Worm (Caenorhabditis elegans) whole organism, young adult: ENCODE data around the gene grl-31.

Experiments
- B0019.2 ChIP-seq: fragments of 200-800 bp; sonication (Bioruptor generic); conservative IDR thresholded peaks from 2 replicates; pipeline ENCODE4 v1.3.6; 2022; ENCODE audit warnings: missing genetic modification reagents, missing genetic modification characterization, missing compliant biosample characterization
- B0035.1 ChIP-seq: sonication (generic microtip); optimal IDR thresholded peaks from 2 replicates; lab custom pipeline; 2016; ENCODE audit warnings: missing genetic modification characterization, mild to moderate bottlenecking, missing compliant biosample characterization, missing genotype, missing genetic modification reagents
- F22D6.2 ChIP-seq: sonication (generic microtip); optimal IDR thresholded peaks from 2 replicates; lab custom pipeline; 2016; ENCODE audit warnings: mild to moderate bottlenecking, missing genetic modification characterization, missing compliant biosample characterization
- F23B12.7 ChIP-seq: sonication (generic microtip); optimal IDR thresholded peaks from 2 replicates; lab custom pipeline; 2017; ENCODE audit warnings: missing genetic modification characterization, mild to moderate bottlenecking, missing compliant biosample characterization, antibody characterized with exemption, moderate library complexity; ENCODE audit not compliant: insufficient read depth
- F33H1.4 ChIP-seq: fragments of 200-800 bp; sonication (Bioruptor generic); IDR thresholded peaks from 2 replicates; pipeline ENCODE4 v1.3.6; 2022; ENCODE audit warnings: missing genetic modification reagents, missing genetic modification characterization, missing compliant biosample characterization
- F55B11.4 ChIP-seq: sonication (generic microtip); optimal IDR thresholded peaks from 2 replicates; lab custom pipeline; 2016; ENCODE audit warnings: missing compliant biosample characterization, missing genetic modification characterization, borderline replicate concordance; ENCODE audit not compliant: insufficient read depth
- F57A8.1 ChIP-seq: fragments of 200-800 bp; sonication (Bioruptor generic); optimal IDR thresholded peaks from 2 replicates; lab custom pipeline; 2018; ENCODE audit warnings: mild to moderate bottlenecking, missing genetic modification characterization, moderate library complexity, missing compliant biosample characterization
- ama-1 ChIP-seq, 3 experiments: fragments of 150-350 bp in 1 of 3; sonication (generic microtip) in 2 of 3; optimal IDR thresholded peaks; 2 replicates each; lab custom pipeline; 2014 to 2018; ENCODE audit warnings: missing biosample characterization in 2 of 3, missing genetic modification characterization in 2 of 3, missing genetic modification reagents in 2 of 3
- aptf-2 ChIP-seq: fragments of 200-800 bp; sonication (Bioruptor generic); conservative IDR thresholded peaks from 2 replicates; pipeline ENCODE4 v1.3.6; 2022; ENCODE audit warnings: missing genetic modification reagents, missing genetic modification characterization, missing compliant biosample characterization
- attf-3 ChIP-seq: fragments of 200-800 bp; sonication (Bioruptor generic); conservative IDR thresholded peaks from 2 replicates; pipeline ENCODE4 v1.3.6; 2022; ENCODE audit warnings: missing genetic modification reagents, missing genetic modification characterization, missing compliant biosample characterization
- attf-5 ChIP-seq: fragments of 200-800 bp; sonication (Bioruptor generic); optimal IDR thresholded peaks from 2 replicates; lab custom pipeline; 2018; ENCODE audit warnings: mild to moderate bottlenecking, missing genetic modification characterization, missing compliant biosample characterization
- cebp-1 ChIP-seq, 2 experiments: fragments of 200-800 bp in 1 of 2; sonication (Bioruptor generic) in 1 of 2; sonication (generic microtip) in 1 of 2; IDR thresholded peaks in 1 of 2; optimal IDR thresholded peaks in 1 of 2; 2 replicates each; pipeline versions ENCODE4 v1.3.6 to Lab custom; 2017 to 2022; ENCODE audit warnings: missing compliant biosample characterization in 2 of 2, missing genetic modification characterization in 2 of 2, mild to moderate bottlenecking in 1 of 2, missing genetic modification reagents in 1 of 2, moderate library complexity in 1 of 2
- die-1 ChIP-seq: sonication (generic microtip); optimal IDR thresholded peaks from 2 replicates; lab custom pipeline; 2016; ENCODE audit warnings: missing genotype, mild to moderate bottlenecking, missing genetic modification characterization, missing compliant biosample characterization
- dpl-1 ChIP-seq: fragments of 150-350 bp; optimal IDR thresholded peaks from 2 replicates; lab custom pipeline; 2014; ENCODE audit warnings: missing biosample characterization, missing genetic modification reagents, missing genetic modification characterization
- efl-1 ChIP-seq: fragments of 150-350 bp; optimal IDR thresholded peaks from 2 replicates; lab custom pipeline; 2014; ENCODE audit warnings: missing biosample characterization, missing genetic modification reagents, missing genetic modification characterization
- egl-18 ChIP-seq: fragments of 200-800 bp; sonication (Bioruptor generic); IDR thresholded peaks from 2 replicates; pipeline ENCODE4 v1.3.6; 2022; ENCODE audit warnings: missing genetic modification reagents, missing genetic modification characterization, missing compliant biosample characterization
- egrh-3 ChIP-seq: fragments of 200-800 bp; sonication (Bioruptor generic); IDR thresholded peaks from 2 replicates; pipeline ENCODE4 v1.3.6; 2022; ENCODE audit warnings: missing genetic modification reagents, missing genetic modification characterization, missing compliant biosample characterization
- ekl-4 ChIP-seq: fragments of 200-800 bp; sonication (Bioruptor generic); IDR thresholded peaks from 2 replicates; pipeline ENCODE4 v1.3.6; 2022; ENCODE audit warnings: missing genetic modification reagents, missing genetic modification characterization, missing compliant biosample characterization
- hlh-26 ChIP-seq: fragments of 200-800 bp; sonication (Bioruptor generic); conservative IDR thresholded peaks from 2 replicates; pipeline ENCODE4 v1.3.6; 2022; ENCODE audit warnings: missing genetic modification reagents, missing genetic modification characterization, missing compliant biosample characterization
- hmg-1.2 ChIP-seq: fragments of 200-800 bp; sonication (Bioruptor generic); IDR thresholded peaks from 2 replicates; pipeline ENCODE4 v1.3.6; 2022; ENCODE audit warnings: missing genetic modification reagents, missing genetic modification characterization, missing compliant biosample characterization
- lag-1 ChIP-seq: fragments of 200-800 bp; sonication (Bioruptor generic); IDR thresholded peaks from 2 replicates; pipeline ENCODE4 v1.3.6; 2022; ENCODE audit warnings: missing genetic modification reagents, missing genetic modification characterization, missing compliant biosample characterization
- lin-35 ChIP-seq, 3 experiments: fragments of 150-350 bp in 2 of 3; sonication (generic microtip) in 1 of 3; optimal IDR thresholded peaks; 2 replicates each; lab custom pipeline; 2014 to 2018; ENCODE audit warnings: missing biosample characterization in 3 of 3, missing genetic modification characterization in 3 of 3, missing genetic modification reagents in 3 of 3
- lin-54 ChIP-seq: fragments of 200-800 bp; sonication (Bioruptor generic); optimal IDR thresholded peaks from 2 replicates; lab custom pipeline; 2018; ENCODE audit warnings: mild to moderate bottlenecking, missing genetic modification characterization, missing compliant biosample characterization
- lsl-1 ChIP-seq: fragments of 200-800 bp; sonication (Bioruptor generic); optimal IDR thresholded peaks from 2 replicates; lab custom pipeline; 2018; ENCODE audit warnings: mild to moderate bottlenecking, missing genetic modification characterization, moderate library complexity, missing compliant biosample characterization
- madf-10 ChIP-seq: sonication (generic microtip); optimal IDR thresholded peaks from 2 replicates; lab custom pipeline; 2016; ENCODE audit warnings: mild to moderate bottlenecking, missing genetic modification characterization, missing compliant biosample characterization
- madf-6 ChIP-seq: fragments of 200-800 bp; sonication (Bioruptor generic); IDR thresholded peaks from 2 replicates; pipeline ENCODE4 v1.3.6; 2022; ENCODE audit warnings: missing genetic modification reagents, missing genetic modification characterization, missing compliant biosample characterization
- mcd-1 ChIP-seq: fragments of 200-800 bp; sonication (Bioruptor generic); IDR thresholded peaks from 2 replicates; pipeline ENCODE4 v1.3.6; 2022; ENCODE audit warnings: missing genetic modification reagents, missing genetic modification characterization, missing compliant biosample characterization
- mel-28 ChIP-seq: sonication (generic microtip); optimal IDR thresholded peaks from 2 replicates; lab custom pipeline; 2016; ENCODE audit warnings: borderline replicate concordance, mild to moderate bottlenecking, missing genetic modification characterization, missing compliant biosample characterization
- nfya-2 ChIP-seq: fragments of 200-800 bp; sonication (Bioruptor generic); IDR thresholded peaks from 2 replicates; pipeline ENCODE4 v1.3.6; 2022; ENCODE audit warnings: missing genetic modification reagents, missing genetic modification characterization, missing compliant biosample characterization
- nfyb-1 ChIP-seq: fragments of 200-800 bp; sonication (Bioruptor generic); IDR thresholded peaks from 2 replicates; pipeline ENCODE4 v1.3.6; 2022; ENCODE audit warnings: missing genetic modification reagents, missing genetic modification characterization, missing compliant biosample characterization
- pbrm-1 ChIP-seq: fragments of 200-800 bp; sonication (Bioruptor generic); IDR thresholded peaks from 2 replicates; pipeline ENCODE4 v1.3.6; 2022; ENCODE audit warnings: missing genetic modification reagents, missing genetic modification characterization, missing compliant biosample characterization
- rcor-1 ChIP-seq: fragments of 200-800 bp; sonication (Bioruptor generic); IDR thresholded peaks from 2 replicates; pipeline ENCODE4 v1.3.6; 2022; ENCODE audit warnings: missing genetic modification reagents, missing genetic modification characterization, missing compliant biosample characterization
- sdz-38 ChIP-seq: sonication (generic microtip); optimal IDR thresholded peaks from 2 replicates; lab custom pipeline; 2016; ENCODE audit warnings: missing genotype, missing genetic modification characterization, missing compliant biosample characterization
- sea-2 ChIP-seq: fragments of 200-800 bp; sonication (Bioruptor generic); IDR thresholded peaks from 2 replicates; pipeline ENCODE4 v1.3.6; 2022; ENCODE audit warnings: missing genetic modification characterization, missing compliant biosample characterization
- snpc-1.1 ChIP-seq: sonication (generic microtip); optimal IDR thresholded peaks from 2 replicates; lab custom pipeline; 2017; ENCODE audit warnings: missing genetic modification characterization, mild to moderate bottlenecking, missing compliant biosample characterization, antibody characterized with exemption, moderate library complexity, missing genotype, missing genetic modification reagents; ENCODE audit not compliant: insufficient read depth
- snpc-1.3 ChIP-seq: sonication (generic microtip); optimal IDR thresholded peaks from 2 replicates; lab custom pipeline; 2017; ENCODE audit warnings: missing genetic modification characterization, mild to moderate bottlenecking, missing compliant biosample characterization, antibody characterized with exemption, moderate library complexity, missing genotype, missing genetic modification reagents; ENCODE audit not compliant: insufficient read depth
- unc-62 ChIP-seq: fragments of 150-350 bp; optimal IDR thresholded peaks from 2 replicates; lab custom pipeline; 2014; ENCODE audit warnings: missing biosample characterization, missing genetic modification reagents, missing genetic modification characterization
- ztf-25 ChIP-seq: fragments of 200-800 bp; sonication (Bioruptor generic); IDR thresholded peaks from 2 replicates; pipeline ENCODE4 v1.3.6; 2022; ENCODE audit warnings: missing genetic modification reagents, missing genetic modification characterization, missing compliant biosample characterization
- ztf-6 ChIP-seq: fragments of 200-800 bp; sonication (Bioruptor generic); IDR thresholded peaks from 2 replicates; pipeline ENCODE4 v1.3.6; 2022; ENCODE audit warnings: missing genetic modification reagents, missing genetic modification characterization, missing compliant biosample characterization

Gene grl-31

ce11 chrV:3587633-3588032 lies 30.1 kb upstream of the grl-31 start:
- TF ChIP-seq madf-10 (tag; lab: Kevin White, UChicago) (peak; percentile 10), ztf-25 (GFP tag; lab: Robert Waterston, UW) (no peak), attf-3 (GFP tag; lab: Robert Waterston, UW) (0 out of 2 replicates have a peak, but pooled peaks have one; percentile 29), F23B12.7 (tag; lab: Kevin White, UChicago) (no peak), hmg-1.2 (GFP tag; lab: Robert Waterston, UW) (0 out of 2 replicates have a peak, but pooled peaks have one; percentile 11), egrh-3 (GFP tag; lab: Robert Waterston, UW) (peak; percentile 9; the same call in 1 of the 2 replicates), mcd-1 (peak; percentile 53), cebp-1 (GFP tag; IDR thresholded peaks at IDR 0.05; lab: Robert Waterston, UW) (peak; percentile 88), cebp-1 (tag; optimal IDR thresholded peaks at IDR 0.05; lab: Kevin White, UChicago) (peak; percentile 98), attf-5 (GFP tag; lab: Kevin White, UChicago) (peak; percentile 17), efl-1 (GFP tag; lab: Kevin White, UChicago) (no peak), madf-6 (GFP tag; lab: Robert Waterston, UW) (no peak; the same call in 1 of the 2 replicates), F57A8.1 (GFP tag; lab: Kevin White, UChicago) (no peak), nfya-2 (GFP tag; lab: Robert Waterston, UW) (no peak), F22D6.2 (tag; lab: Kevin White, UChicago) (no peak), lin-54 (GFP tag; lab: Kevin White, UChicago) (peak; percentile 12), rcor-1 (0 out of 2 replicates have a peak, but pooled peaks have one; percentile 17), snpc-1.3 (tag; lab: Kevin White, UChicago) (peak; percentile 39)
- TF ChIP-seq, all 124 proteins: peak for 10

- 0 out of 2 replicates have a peak, but pooled peaks have one; percentile 20 for TF ChIP-seq ekl-4 (GFP tag; lab: Robert Waterston, UW)
- peak; percentile 19; the same call in 1 of the 2 replicates for TF ChIP-seq F33H1.4 (GFP tag; lab: Robert Waterston, UW)
- peak; percentile 91 for TF ChIP-seq hmg-1.2 (GFP tag; lab: Robert Waterston, UW)
- no peak for TF ChIP-seq F55B11.4 (tag; lab: Kevin White, UChicago)
- peak; percentile 9; the same call in 1 of the 2 replicates for TF ChIP-seq madf-6 (GFP tag; lab: Robert Waterston, UW)
- no peak for TF ChIP-seq unc-62 (GFP tag; lab: Kevin White, UChicago)
- TF ChIP-seq lsl-1 (GFP tag; lab: Kevin White, UChicago): peak; percentile 47
- peak; percentile 41 for TF ChIP-seq attf-5 (GFP tag; lab: Kevin White, UChicago)
- TF ChIP-seq ztf-6 (GFP tag; lab: Robert Waterston, UW): no peak
- TF ChIP-seq aptf-2 (GFP tag; lab: Robert Waterston, UW): no peak
- no peak for TF ChIP-seq sdz-38 (tag; lab: Kevin White, UChicago)
- TF ChIP-seq cebp-1 (GFP tag; IDR thresholded peaks at IDR 0.05; lab: Robert Waterston, UW): no peak
- peak; percentile 23 for TF ChIP-seq cebp-1 (tag; optimal IDR thresholded peaks at IDR 0.05; lab: Kevin White, UChicago)
- TF ChIP-seq nfyb-1 (GFP tag; lab: Robert Waterston, UW): 0 out of 2 replicates have a peak, but pooled peaks have one; percentile 17
- TF ChIP-seq, all 124 proteins: peak for 8
These were observed 28.6 kb upstream of the grl-31 start, which contains the start of the genes rpl-11.1 and T22F3.2 for ce11 chrV:3586014-3586689. rpl-11.1 (minus strand) TSS chrV:3586064. T22F3.2 (plus strand) TSS chrV:3586639.

ce11 chrV:3585011-3585410 lies 27.4 kb upstream of the grl-31 start:
- no peak for TF ChIP-seq ama-1 (optimal IDR thresholded peaks at IDR 0.05; lab: Kevin White, UChicago)
- TF ChIP-seq ama-1 (GFP tag; optimal IDR thresholded peaks at IDR 0.05; lab: Kevin White, UChicago): peak; percentile 67 to 71
- TF ChIP-seq aptf-2 (GFP tag; lab: Robert Waterston, UW): no peak
- no peak for TF ChIP-seq ztf-6 (GFP tag; lab: Robert Waterston, UW)
- no peak for TF ChIP-seq lag-1 (GFP tag; lab: Robert Waterston, UW)
- peak; percentile 14 for TF ChIP-seq B0035.1 (tag; lab: Kevin White, UChicago)
- no peak for TF ChIP-seq sea-2
- TF ChIP-seq F57A8.1 (GFP tag; lab: Kevin White, UChicago): no peak
- peak; percentile 48 for TF ChIP-seq lsl-1 (GFP tag; lab: Kevin White, UChicago)
- TF ChIP-seq mel-28 (tag; lab: Kevin White, UChicago): no peak
- no peak for TF ChIP-seq die-1
- no peak; the same call in 1 of the 2 replicates for TF ChIP-seq hmg-1.2 (GFP tag; lab: Robert Waterston, UW)
- TF ChIP-seq pbrm-1: peak; percentile 51
- no peak for TF ChIP-seq F23B12.7 (tag; lab: Kevin White, UChicago)
- peak; percentile 80 for TF ChIP-seq snpc-1.1 (tag; lab: Kevin White, UChicago)
- no peak for TF ChIP-seq egl-18 (GFP tag; lab: Robert Waterston, UW)
- TF ChIP-seq hlh-26: no peak
- no peak for TF ChIP-seq B0019.2 (GFP tag; lab: Robert Waterston, UW)
- TF ChIP-seq dpl-1 (GFP tag; lab: Kevin White, UChicago): no peak
- TF ChIP-seq lin-35 (GFP tag; optimal IDR thresholded peaks at IDR 0.05; lab: Kevin White, UChicago): peak in 2 of 3 experiments; percentile 4 to 63
